Fruit fly (Drosophila melanogaster): ENCODE data around the gene MFS10.

MFS10 gene

DNA sequence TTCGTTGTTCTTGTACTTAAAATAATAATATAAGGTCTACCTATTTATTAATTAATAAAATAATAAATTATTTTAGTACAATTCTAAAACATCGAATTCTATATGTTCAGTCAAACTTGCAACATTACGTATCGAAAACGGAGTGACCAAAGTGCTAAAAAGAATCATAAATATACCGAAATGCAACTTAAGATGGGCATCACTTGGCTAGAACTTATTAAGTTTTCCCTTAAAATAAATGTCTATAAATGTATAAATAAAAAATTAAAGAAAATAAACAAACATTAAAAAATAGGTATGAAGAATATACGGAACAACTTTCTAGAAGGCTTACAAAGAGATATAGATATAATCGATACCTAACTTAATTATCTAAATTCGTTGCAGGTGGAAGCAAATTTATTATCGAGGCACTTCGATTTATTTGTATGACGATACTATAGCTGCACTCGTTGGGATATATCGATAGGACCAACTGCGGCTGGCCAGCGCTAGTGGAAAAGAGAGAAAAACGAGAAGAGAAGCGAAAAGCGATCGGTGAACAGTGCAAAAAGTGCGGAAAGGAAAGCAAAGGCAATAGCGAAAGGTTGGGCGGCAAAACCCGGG, 38.1 kb upstream of the MFS10 start, which contains the start of gene lic (continued):
- TF ChIP-seq CG9797 (GFP tag; optimal IDR thresholded peaks at IDR 0.05) (no peak), nerfin-2 (GFP tag; IDR thresholded peaks at IDR 0.05; ENCODE audit: partially characterized antibody) (peak; percentile 86), gro (GFP tag; optimal IDR thresholded peaks at IDR 0.05) (no peak), CG2202 (tag; optimal IDR thresholded peaks at IDR 0.05) (no peak), CG8290 (GFP tag; optimal IDR thresholded peaks at IDR 0.05) (peak; percentile 7), CG8290 (tag; optimal IDR thresholded peaks at IDR 0.05) (peak in 1 of 2 experiments; percentile 49), unc-4 (GFP tag; IDR thresholded peaks at IDR 0.05; ENCODE audit: partially characterized antibody) (peak; percentile 60), bbx (GFP tag; IDR thresholded peaks at IDR 0.05; ENCODE audit: partially characterized antibody) (peak; percentile 89), CG4617 (GFP tag; optimal IDR thresholded peaks at IDR 0.05; ENCODE audit: borderline replicate concordance) (peak; percentile 7), Sry-δ (GFP tag; optimal IDR thresholded peaks at IDR 0.05) (peak; percentile 81), pzg (GFP tag; optimal IDR thresholded peaks at IDR 0.05) (peak; percentile 47), CG6272 (GFP tag; IDR thresholded peaks at IDR 0.05) (peak; percentile 35; the same call in 1 of the 2 replicates), unpg (GFP tag; optimal IDR thresholded peaks at IDR 0.05) (no peak), Ets65A (GFP tag) (no peak), ato (GFP tag; IDR thresholded peaks at IDR 0.05; ENCODE audit: partially characterized antibody) (peak; percentile 88), HLH4C (GFP tag; IDR thresholded peaks at IDR 0.05; ENCODE audit: partially characterized antibody) (peak; percentile 73), CG6791 (GFP tag; IDR thresholded peaks at IDR 0.05; ENCODE audit: partially characterized antibody) (peak; percentile 91), hbn (GFP tag; IDR thresholded peaks at IDR 0.05; ENCODE audit: partially characterized antibody) (peak; percentile 64), Ets97D (GFP tag; optimal IDR thresholded peaks at IDR 0.05) (peak; percentile 7), knrl (GFP tag; IDR thresholded peaks at IDR 0.05; ENCODE audit: partially characterized antibody) (peak; percentile 68; the same call in 2 of the 3 replicates), CG2116 (GFP tag; optimal IDR thresholded peaks at IDR 0.05) (peak; percentile 77), zen2 (GFP tag; IDR thresholded peaks at IDR 0.05; ENCODE audit: partially characterized antibody) (peak; percentile 86), Opbp (GFP tag; IDR thresholded peaks at IDR 0.05; ENCODE audit: partially characterized antibody) (peak; percentile 88), CG7963 (GFP tag; IDR thresholded peaks at IDR 0.05; ENCODE audit: partially characterized antibody) (peak; percentile 63; the same call in 2 of the 3 replicates), gem (tag; optimal IDR thresholded peaks at IDR 0.05) (peak; percentile 2), ash1 (GFP tag; optimal IDR thresholded peaks at IDR 0.05) (no peak), chm (GFP tag; IDR thresholded peaks at IDR 0.05) (no peak), CG10979 (tag; optimal IDR thresholded peaks at IDR 0.05) (no peak), Scr (GFP tag; IDR thresholded peaks at IDR 0.05; ENCODE audit: partially characterized antibody) (peak; percentile 62), Vsx1 (GFP tag; optimal IDR thresholded peaks at IDR 0.05) (no peak), mld (GFP tag; IDR thresholded peaks at IDR 0.05; ENCODE audit: partially characterized antibody) (peak; percentile 81; the same call in 1 of the 3 replicates), CG4328 (GFP tag; optimal IDR thresholded peaks at IDR 0.05) (no peak), CG14860 (GFP tag; IDR thresholded peaks at IDR 0.05; ENCODE audit: partially characterized antibody) (peak; percentile 77), sna (GFP tag; IDR thresholded peaks at IDR 0.05; ENCODE audit: partially characterized antibody) (peak; percentile 61), stwl (tag; optimal IDR thresholded peaks at IDR 0.05) (peak; percentile 98), MESR4 (GFP tag; optimal IDR thresholded peaks at IDR 0.05) (peak; percentile 30), MBD-R2 (GFP tag; IDR thresholded peaks at IDR 0.05) (peak; percentile 42), Bgb (GFP tag; IDR thresholded peaks at IDR 0.05; ENCODE audit: partially characterized antibody) (peak; percentile 85), vnd (GFP tag; IDR thresholded peaks at IDR 0.05; ENCODE audit: partially characterized antibody) (peak; percentile 71), ssp (GFP tag; IDR thresholded peaks at IDR 0.05) (0 out of 2 replicates have a peak, but pooled peaks have one; percentile 8)

Data from whole organism, embryonic.